Worm (Caenorhabditis elegans) whole organism, L4 larva: ENCODE results near the gene lec-5.

Source experiments
- F37D6.2 ChIP-seq: sonication (generic microtip); optimal IDR thresholded peaks from 2 replicates; lab custom pipeline; 2016; ENCODE audit warnings: mild to moderate bottlenecking, missing genetic modification characterization, missing compliant biosample characterization
- R02D3.7 ChIP-seq: fragments of 150-350 bp; sonication (generic microtip); optimal IDR thresholded peaks from 3 replicates; lab custom pipeline; 2014; ENCODE audit warnings: missing biosample characterization, missing genetic modification characterization
- T20F7.1 ChIP-seq: fragments of 200-800 bp; sonication (Bioruptor generic); optimal IDR thresholded peaks from 2 replicates; lab custom pipeline; 2018; ENCODE audit warnings: mild to moderate bottlenecking, missing genetic modification characterization, missing compliant biosample characterization
- ZK337.2 ChIP-seq: fragments of 200-800 bp; sonication (Bioruptor generic); IDR thresholded peaks from 2 replicates; pipeline ENCODE4 v1.3.6; 2022; ENCODE audit warnings: missing genetic modification reagents, missing genetic modification characterization, missing compliant biosample characterization
- aha-1 ChIP-seq: fragments of 150-350 bp; peaks from one replicate; lab custom pipeline; 2014; ENCODE audit warnings: missing biosample characterization, missing genetic modification characterization
- aly-2 ChIP-seq: sonication (generic microtip); optimal IDR thresholded peaks from 2 replicates; lab custom pipeline; 2018; ENCODE audit warnings: missing biosample characterization, missing genetic modification characterization
- attf-4 ChIP-seq: sonication (generic microtip); optimal IDR thresholded peaks from 3 replicates; lab custom pipeline; 2017; ENCODE audit warnings: missing biosample characterization, missing genetic modification characterization
- ceh-28 ChIP-seq: fragments of 150-350 bp; optimal IDR thresholded peaks from 2 replicates; lab custom pipeline; 2014; ENCODE audit warnings: missing biosample characterization, missing genetic modification reagents, missing genetic modification characterization
- ceh-44 ChIP-seq: fragments of 200-800 bp; sonication (Bioruptor generic); IDR thresholded peaks from 2 replicates; pipeline ENCODE4 v1.3.6; 2022; ENCODE audit warnings: missing genetic modification reagents, missing genetic modification characterization, missing compliant biosample characterization
- ces-1 ChIP-seq: fragments of 150-350 bp; sonication (generic microtip); optimal IDR thresholded peaks from 4 replicates; lab custom pipeline; 2014; ENCODE audit warnings: missing biosample characterization, missing genetic modification reagents, missing genetic modification characterization
- cey-2 ChIP-seq: sonication (generic microtip); optimal IDR thresholded peaks from 3 replicates; lab custom pipeline; 2017; ENCODE audit warnings: missing genetic modification characterization, mild to moderate bottlenecking, missing compliant biosample characterization, antibody characterized with exemption, borderline replicate concordance; ENCODE audit not compliant: insufficient read depth
- daf-12 ChIP-seq: fragments of 150-350 bp; optimal IDR thresholded peaks from 2 replicates; lab custom pipeline; 2014; ENCODE audit warnings: missing biosample characterization, missing genetic modification reagents, missing genetic modification characterization
- daf-16 ChIP-seq, 3 experiments: sonication (generic microtip); optimal IDR thresholded peaks; 2 replicates each; lab custom pipeline; 2016 to 2017; ENCODE audit warnings: missing genetic modification characterization in 3 of 3, missing genetic modification reagents in 3 of 3, mild to moderate bottlenecking in 2 of 3, missing compliant biosample characterization in 2 of 3, missing biosample characterization in 1 of 3, moderate library complexity in 1 of 3
- daf-19 ChIP-seq: fragments of 200-800 bp; sonication (Bioruptor generic); conservative IDR thresholded peaks from 2 replicates; pipeline ENCODE4 v1.3.6; 2022; ENCODE audit warnings: missing genetic modification characterization, missing compliant biosample characterization
- dmd-6 ChIP-seq: fragments of 200-800 bp; sonication (Bioruptor generic); IDR thresholded peaks from 2 replicates; pipeline ENCODE4 v1.3.6; 2022; ENCODE audit warnings: missing genetic modification reagents, missing genetic modification characterization, missing compliant biosample characterization
- dmd-8 ChIP-seq: fragments of 200-800 bp; sonication (Bioruptor generic); IDR thresholded peaks from 2 replicates; pipeline ENCODE4 v1.3.6; 2022; ENCODE audit warnings: missing genetic modification characterization, missing compliant biosample characterization
- dpl-1 ChIP-seq: fragments of 150-350 bp; optimal IDR thresholded peaks from 2 replicates; lab custom pipeline; 2014; ENCODE audit warnings: missing biosample characterization, missing genetic modification reagents, missing genetic modification characterization
- duxl-1 ChIP-seq: sonication (generic microtip); optimal IDR thresholded peaks from 2 replicates; lab custom pipeline; 2016; ENCODE audit warnings: mild to moderate bottlenecking, missing genetic modification characterization, moderate library complexity, missing compliant biosample characterization; ENCODE audit not compliant: poor library complexity
- dve-1 ChIP-seq: sonication (generic microtip); optimal IDR thresholded peaks from 2 replicates; lab custom pipeline; 2017; ENCODE audit warnings: antibody characterized with exemption, mild to moderate bottlenecking, missing genetic modification characterization, missing compliant biosample characterization; ENCODE audit not compliant: insufficient read depth
- egl-43 ChIP-seq: fragments of 200-800 bp; sonication (Bioruptor generic); IDR thresholded peaks from 2 replicates; pipeline ENCODE4 v1.3.6; 2022; ENCODE audit warnings: missing genetic modification reagents, missing genetic modification characterization, missing compliant biosample characterization
- fkh-10 ChIP-seq: fragments of 150-350 bp; optimal IDR thresholded peaks from 2 replicates; lab custom pipeline; 2014; ENCODE audit warnings: missing biosample characterization, missing genetic modification reagents, missing genetic modification characterization
- gei-8 ChIP-seq: fragments of 200-800 bp; sonication (Bioruptor generic); optimal IDR thresholded peaks from 2 replicates; lab custom pipeline; 2018; ENCODE audit warnings: mild to moderate bottlenecking, missing genetic modification characterization, missing compliant biosample characterization
- hif-1 ChIP-seq, 2 experiments: sonication (generic microtip); optimal IDR thresholded peaks; 2 replicates each; lab custom pipeline; 2016 to 2017; ENCODE audit warnings: missing compliant biosample characterization in 2 of 2, missing genetic modification characterization in 2 of 2, missing genetic modification reagents in 2 of 2, missing genotype in 2 of 2, mild to moderate bottlenecking in 1 of 2
- hlh-11 ChIP-seq: fragments of 200-800 bp; sonication (Bioruptor generic); optimal IDR thresholded peaks from 2 replicates; lab custom pipeline; 2018; ENCODE audit warnings: mild to moderate bottlenecking, missing genetic modification characterization, missing compliant biosample characterization
- hmg-1.1 ChIP-seq: fragments of 200-800 bp; sonication (Bioruptor generic); IDR thresholded peaks from 2 replicates; pipeline ENCODE4 v1.3.6; 2022; ENCODE audit warnings: missing genetic modification reagents, missing genetic modification characterization, missing compliant biosample characterization
- lin-13 ChIP-seq: fragments of 150-350 bp; optimal IDR thresholded peaks from 2 replicates; lab custom pipeline; 2014; ENCODE audit warnings: missing biosample characterization, missing genetic modification reagents, missing genetic modification characterization
- lin-15B ChIP-seq: fragments of 150-350 bp; sonication (generic microtip); optimal IDR thresholded peaks from 3 replicates; lab custom pipeline; 2014; ENCODE audit warnings: missing biosample characterization, missing genetic modification characterization
- lin-29 ChIP-seq: fragments of 200-800 bp; sonication (Bioruptor generic); IDR thresholded peaks from 2 replicates; pipeline ENCODE4 v1.3.6; 2022; ENCODE audit warnings: missing genetic modification reagents, missing genetic modification characterization, missing compliant biosample characterization
- lin-38 ChIP-seq: fragments of 200-800 bp; sonication (Bioruptor generic); IDR thresholded peaks from 2 replicates; pipeline ENCODE4 v1.3.6; 2022; ENCODE audit warnings: missing genetic modification reagents, missing genetic modification characterization, missing compliant biosample characterization
- lsy-2 ChIP-seq, 2 experiments: fragments of 150-350 bp in 1 of 2; sonication (generic microtip) in 1 of 2; optimal IDR thresholded peaks; 2 replicates each; lab custom pipeline; 2014 to 2017; ENCODE audit warnings: missing biosample characterization in 2 of 2, missing genetic modification characterization in 2 of 2
- madf-9 ChIP-seq: fragments of 200-800 bp; sonication (Bioruptor generic); conservative IDR thresholded peaks from 2 replicates; pipeline ENCODE4 v1.3.6; 2022; ENCODE audit warnings: missing genetic modification reagents, missing genetic modification characterization, missing compliant biosample characterization
- mdl-1 ChIP-seq, 2 experiments: fragments of 150-350 bp in 1 of 2; sonication (generic microtip) in 1 of 2; optimal IDR thresholded peaks; 2 replicates each; lab custom pipeline; 2014 to 2017; ENCODE audit warnings: missing biosample characterization in 2 of 2, missing genetic modification characterization in 2 of 2
- mes-2 ChIP-seq: sonication (generic microtip); optimal IDR thresholded peaks from 2 replicates; lab custom pipeline; 2016; ENCODE audit warnings: missing genotype, mild to moderate bottlenecking, missing genetic modification characterization, missing compliant biosample characterization; ENCODE audit not compliant: poor library complexity, severe bottlenecking
- nhr-237 ChIP-seq: sonication (generic microtip); optimal IDR thresholded peaks from 2 replicates; lab custom pipeline; 2017; ENCODE audit warnings: missing biosample characterization, missing genetic modification characterization
- nhr-25 ChIP-seq: sonication (generic microtip); optimal IDR thresholded peaks from 2 replicates; lab custom pipeline; 2017; ENCODE audit warnings: missing genetic modification characterization, mild to moderate bottlenecking, missing compliant biosample characterization, antibody characterized with exemption, moderate library complexity, borderline replicate concordance; ENCODE audit not compliant: insufficient read depth
- nhr-41 ChIP-seq: fragments of 200-800 bp; sonication (Bioruptor generic); IDR thresholded peaks from 2 replicates; pipeline ENCODE4 v1.3.6; 2022; ENCODE audit warnings: missing genetic modification reagents, missing genetic modification characterization, missing compliant biosample characterization
- nhr-6 ChIP-seq: fragments of 150-350 bp; optimal IDR thresholded peaks from 2 replicates; lab custom pipeline; 2014; ENCODE audit warnings: missing biosample characterization, missing genetic modification characterization
- nhr-77 ChIP-seq: fragments of 150-350 bp; optimal IDR thresholded peaks from 2 replicates; lab custom pipeline; 2014; ENCODE audit warnings: missing biosample characterization, missing genetic modification characterization
- pqm-1 ChIP-seq: sonication (generic microtip); optimal IDR thresholded peaks from 2 replicates; lab custom pipeline; 2017; ENCODE audit warnings: missing biosample characterization, missing genetic modification characterization
- rbr-2 ChIP-seq: sonication (generic microtip); optimal IDR thresholded peaks from 2 replicates; lab custom pipeline; 2016; ENCODE audit warnings: missing genotype, missing genetic modification characterization, missing compliant biosample characterization
- saeg-2 ChIP-seq: fragments of 200-800 bp; sonication (Bioruptor generic); IDR thresholded peaks from 2 replicates; pipeline ENCODE4 v1.3.6; 2022; ENCODE audit warnings: missing genetic modification reagents, missing genetic modification characterization, missing compliant biosample characterization
- skn-1 ChIP-seq: fragments of 150-350 bp; optimal IDR thresholded peaks from 2 replicates; lab custom pipeline; 2014; ENCODE audit warnings: missing biosample characterization, missing genetic modification characterization
- spr-3 ChIP-seq: fragments of 200-800 bp; sonication (Bioruptor generic); optimal IDR thresholded peaks from 2 replicates; lab custom pipeline; 2018; ENCODE audit warnings: mild to moderate bottlenecking, missing genetic modification characterization, missing compliant biosample characterization
- tra-1 ChIP-seq: fragments of 200-800 bp; sonication (Bioruptor generic); IDR thresholded peaks from 2 replicates; pipeline ENCODE4 v1.3.6; 2022; ENCODE audit warnings: missing genetic modification reagents, missing genetic modification characterization, missing compliant biosample characterization
- unc-130 ChIP-seq: sonication (generic microtip); optimal IDR thresholded peaks from 2 replicates; lab custom pipeline; 2016; ENCODE audit warnings: missing genetic modification reagents, missing genetic modification characterization, missing compliant biosample characterization
- zfp-3 ChIP-seq: fragments of 200-800 bp; sonication (Bioruptor generic); conservative IDR thresholded peaks from 2 replicates; pipeline ENCODE4 v1.3.6; 2022; ENCODE audit warnings: missing genetic modification reagents, missing genetic modification characterization, missing compliant biosample characterization
- zip-11 ChIP-seq: fragments of 200-800 bp; sonication (Bioruptor generic); IDR thresholded peaks from 2 replicates; pipeline ENCODE4 v1.3.6; 2022; ENCODE audit warnings: missing genetic modification characterization, missing compliant biosample characterization
- ztf-7 ChIP-seq: fragments of 150-350 bp; optimal IDR thresholded peaks from 2 replicates; lab custom pipeline; 2014; ENCODE audit warnings: missing biosample characterization, missing genetic modification characterization

The lec-5 gene

ce11 chrII:5874130-5874529, 33.2 kb upstream of the lec-5 start (continued):
- TF ChIP-seq daf-16 (GFP tag; optimal IDR thresholded peaks at IDR 0.05; lab: Kevin White, UChicago) (no peak), daf-16 (tag; optimal IDR thresholded peaks at IDR 0.05; lab: Kevin White, UChicago) (peak; percentile 49)

ce11 chrII:5873564-5874070, 32.7 kb upstream of the lec-5 start, which contains the start of gene tex-2:
tex-2 (minus strand) TSS chrII:5873614.
- TF ChIP-seq egl-43 (no peak), dmd-8 (GFP tag; lab: Robert Waterston, UW) (no peak), lin-13 (GFP tag; lab: Kevin White, UChicago) (peak; percentile 10), cey-2 (no peak), mes-2 (tag; lab: Kevin White, UChicago) (peak; percentile 71), madf-9 (no peak), aly-2 (tag; lab: Kevin White, UChicago) (no peak), lin-29 (GFP tag; lab: Robert Waterston, UW) (no peak), fkh-10 (GFP tag; lab: Kevin White, UChicago) (peak; percentile 43), nhr-6 (tag; lab: Kevin White, UChicago) (no peak), R02D3.7 (tag; lab: Kevin White, UChicago) (no peak), hlh-11 (tag; lab: Kevin White, UChicago) (peak; percentile 72), unc-130 (GFP tag; lab: Kevin White, UChicago) (peak; percentile 49), hif-1 (tag; optimal IDR thresholded peaks at IDR 0.05; lab: Kevin White, UChicago) (peak in 1 of 2 experiments; percentile 14), F37D6.2 (tag; lab: Kevin White, UChicago) (peak; percentile 17), nhr-77 (tag; lab: Kevin White, UChicago) (no peak), dpl-1 (peak; percentile 2), attf-4 (tag; lab: Kevin White, UChicago) (no peak), ces-1 (GFP tag; lab: Kevin White, UChicago) (no peak), nhr-41 (GFP tag; lab: Robert Waterston, UW) (no peak), zip-11 (GFP tag; lab: Robert Waterston, UW) (no peak), duxl-1 (tag; lab: Kevin White, UChicago) (no peak), ZK337.2 (GFP tag; lab: Robert Waterston, UW) (no peak), rbr-2 (tag; lab: Kevin White, UChicago) (no peak), spr-3 (no peak), mdl-1 (tag; optimal IDR thresholded peaks at IDR 0.05; lab: Kevin White, UChicago) (peak in 1 of 2 experiments; percentile 24), nhr-237 (tag; lab: Kevin White, UChicago) (no peak), daf-19 (GFP tag; lab: Robert Waterston, UW) (no peak), tra-1 (GFP tag; lab: Robert Waterston, UW) (peak; percentile 61; the same call in 1 of the 2 replicates), dve-1 (tag; lab: Kevin White, UChicago) (peak; percentile 86), skn-1 (tag; lab: Kevin White, UChicago) (no peak), T20F7.1 (GFP tag; lab: Kevin White, UChicago) (peak; percentile 68), saeg-2 (no peak), daf-12 (no peak), lin-15B (tag; lab: Kevin White, UChicago) (no peak), nhr-25 (no peak), lin-38 (peak; percentile 88), ceh-44 (GFP tag; lab: Robert Waterston, UW) (no peak), pqm-1 (peak; percentile 26), dmd-6 (GFP tag; lab: Robert Waterston, UW) (peak; percentile 79), aha-1 (no peak), zfp-3 (GFP tag; lab: Robert Waterston, UW) (no peak), ztf-7 (tag; lab: Kevin White, UChicago) (no peak), ceh-28 (tag; lab: Kevin White, UChicago) (no peak), lsy-2 (tag; optimal IDR thresholded peaks at IDR 0.05; lab: Kevin White, UChicago) (peak in 1 of 2 experiments; percentile 30), hmg-1.1 (0 out of 2 replicates have a peak, but pooled peaks have one; percentile 8), gei-8 (GFP tag; lab: Kevin White, UChicago) (no peak)
